Fruit fly (Drosophila melanogaster) whole organism, embryonic: ENCODE data around the gene Patj.

Source experiments
- Adf1 ChIP-seq: fragments of 200-800 bp; sonication (Bioruptor generic); IDR thresholded peaks from 2 replicates; pipeline ENCODE4 v1.3.6; 2022; ENCODE audit warnings: missing biosample characterization, missing genetic modification characterization
- Aef1 ChIP-seq: fragments of 200-800 bp; sonication (Bioruptor generic); IDR thresholded peaks from 3 replicates; pipeline ENCODE4 v1.3.6; 2022; ENCODE audit warnings: missing biosample characterization, missing genetic modification characterization
- CG10267 ChIP-seq: fragments of 200-800 bp; sonication (Bioruptor generic); optimal IDR thresholded peaks from 2 replicates; lab custom pipeline; 2018; ENCODE audit warnings: missing biosample characterization, mild to moderate bottlenecking, missing genetic modification characterization, moderate library complexity
- CG10543 ChIP-seq: fragments of 200-800 bp; sonication (Bioruptor generic); optimal IDR thresholded peaks from 3 replicates; lab custom pipeline; 2017; ENCODE audit warnings: missing biosample characterization, mild to moderate bottlenecking, missing genetic modification characterization, moderate library complexity
- CG11695 ChIP-seq: fragments of 200-800 bp; sonication (Bioruptor generic); IDR thresholded peaks from 3 replicates; pipeline ENCODE4 v1.3.6; 2022; ENCODE audit warnings: missing biosample characterization, missing genetic modification characterization
- CG12299 ChIP-seq: fragments of 200-800 bp; sonication (Bioruptor generic); optimal IDR thresholded peaks from 2 replicates; lab custom pipeline; 2018; ENCODE audit warnings: missing biosample characterization, mild to moderate bottlenecking, missing genetic modification characterization
- CG12744 ChIP-seq: fragments of 200-800 bp; sonication (Bioruptor generic); optimal IDR thresholded peaks from 2 replicates; lab custom pipeline; 2016; ENCODE audit warnings: missing biosample characterization, missing genetic modification characterization
- CG14710 ChIP-seq: fragments of 200-800 bp; sonication (Bioruptor generic); optimal IDR thresholded peaks from 3 replicates; lab custom pipeline; 2019; ENCODE audit warnings: missing biosample characterization, mild to moderate bottlenecking, missing genetic modification characterization, moderate library complexity
- CG14965 ChIP-seq: fragments of 200-800 bp; sonication (Bioruptor generic); optimal IDR thresholded peaks from 2 replicates; lab custom pipeline; 2016; ENCODE audit warnings: missing biosample characterization, missing genetic modification characterization, borderline replicate concordance
- CG15011 ChIP-seq: fragments of 200-800 bp; sonication (Bioruptor generic); optimal IDR thresholded peaks from 3 replicates; lab custom pipeline; 2018; ENCODE audit warnings: missing biosample characterization, mild to moderate bottlenecking, missing genetic modification characterization
- CG1529 ChIP-seq: fragments of 200-800 bp; sonication (Bioruptor generic); optimal IDR thresholded peaks from 3 replicates; lab custom pipeline; 2018; ENCODE audit warnings: missing biosample characterization, missing genetic modification characterization
- CG15479 ChIP-seq: fragments of 200-800 bp; sonication (Bioruptor generic); optimal IDR thresholded peaks from 3 replicates; lab custom pipeline; 2019; ENCODE audit warnings: missing biosample characterization, mild to moderate bottlenecking, missing genetic modification characterization, moderate library complexity
- CG15696 ChIP-seq: fragments of 200-800 bp; sonication (Bioruptor generic); optimal IDR thresholded peaks from 2 replicates; lab custom pipeline; 2019; ENCODE audit warnings: missing biosample characterization, mild to moderate bottlenecking, missing genetic modification characterization, moderate library complexity
- CG1832 ChIP-seq: fragments of 200-800 bp; sonication (Bioruptor generic); optimal IDR thresholded peaks from 2 replicates; lab custom pipeline; 2017; ENCODE audit warnings: missing biosample characterization, mild to moderate bottlenecking, missing genetic modification characterization, inconsistent platforms
- CG18599 ChIP-seq: fragments of 200-800 bp; sonication (Bioruptor generic); optimal IDR thresholded peaks from 3 replicates; lab custom pipeline; 2017; ENCODE audit warnings: missing biosample characterization, missing genetic modification characterization, mild to moderate bottlenecking, moderate library complexity, missing genetic modification reagents
- CG2712 ChIP-seq: fragments of 200-800 bp; optimal IDR thresholded peaks from 3 replicates; lab custom pipeline; 2019; ENCODE audit warnings: missing biosample characterization, mild to moderate bottlenecking, missing genetic modification characterization, moderate library complexity
- CG32767 ChIP-seq: fragments of 200-800 bp; sonication (Bioruptor generic); IDR thresholded peaks from 2 replicates; pipeline ENCODE4 v1.3.6; 2022; ENCODE audit warnings: missing biosample characterization, missing genetic modification characterization
- CG5180 ChIP-seq: fragments of 200-800 bp; sonication (Bioruptor generic); optimal IDR thresholded peaks from 3 replicates; lab custom pipeline; 2017; ENCODE audit warnings: missing biosample characterization, missing genetic modification characterization, mild to moderate bottlenecking, moderate library complexity, missing genetic modification reagents
- CG6654 ChIP-seq: fragments of 200-800 bp; sonication (Bioruptor generic); optimal IDR thresholded peaks from 2 replicates; lab custom pipeline; 2017; ENCODE audit warnings: missing biosample characterization, mild to moderate bottlenecking, missing genetic modification characterization
- CG6765 ChIP-seq: fragments of 200-800 bp; sonication (Bioruptor generic); optimal IDR thresholded peaks from 3 replicates; lab custom pipeline; 2017; ENCODE audit warnings: missing biosample characterization, mild to moderate bottlenecking, missing genetic modification characterization
- CG7786 ChIP-seq: fragments of 200-800 bp; sonication (Bioruptor generic); optimal IDR thresholded peaks from 2 replicates; lab custom pipeline; 2016; ENCODE audit warnings: missing biosample characterization, missing genetic modification characterization
- CHES-1-like ChIP-seq: fragments of 200-800 bp; sonication (Bioruptor generic); optimal IDR thresholded peaks from 2 replicates; lab custom pipeline; 2016; ENCODE audit warnings: missing biosample characterization, missing genetic modification characterization
- Fer3 ChIP-seq: fragments of 200-800 bp; sonication (Bioruptor generic); optimal IDR thresholded peaks from 2 replicates; lab custom pipeline; 2018; ENCODE audit warnings: missing biosample characterization, mild to moderate bottlenecking, missing genetic modification characterization, moderate library complexity
- HLH3B ChIP-seq: fragments of 200-800 bp; sonication (Bioruptor generic); IDR thresholded peaks from 2 replicates; pipeline ENCODE4 v1.3.6; 2022; ENCODE audit warnings: missing biosample characterization, missing genetic modification characterization
- HLHmδ ChIP-seq: fragments of 200-800 bp; sonication (Bioruptor generic); optimal IDR thresholded peaks from 2 replicates; lab custom pipeline; 2018; ENCODE audit warnings: missing biosample characterization, mild to moderate bottlenecking, missing genetic modification characterization, moderate library complexity
- HmgZ ChIP-seq: fragments of 200-800 bp; sonication (Bioruptor generic); optimal IDR thresholded peaks from 2 replicates; lab custom pipeline; 2018; ENCODE audit warnings: missing biosample characterization, mild to moderate bottlenecking, missing genetic modification characterization
- MBD-R2 ChIP-seq: fragments of 200-800 bp; sonication (Bioruptor generic); IDR thresholded peaks from 2 replicates; pipeline ENCODE4 v1.3.6; 2022; ENCODE audit warnings: missing biosample characterization, missing genetic modification characterization
- NC2α ChIP-seq: fragments of 200-800 bp; sonication (Bioruptor generic); optimal IDR thresholded peaks from 2 replicates; lab custom pipeline; 2016; ENCODE audit warnings: missing biosample characterization, missing genetic modification characterization
- Nf-YC ChIP-seq: fragments of 200-800 bp; optimal IDR thresholded peaks from 3 replicates; lab custom pipeline; 2019; ENCODE audit warnings: missing biosample characterization, mild to moderate bottlenecking, missing genetic modification characterization, moderate library complexity
- PHDP ChIP-seq: fragments of 200-800 bp; sonication (Bioruptor generic); optimal IDR thresholded peaks from 3 replicates; lab custom pipeline; 2018; ENCODE audit warnings: missing biosample characterization, mild to moderate bottlenecking, missing genetic modification characterization, moderate library complexity
- Scr ChIP-seq: fragments of 200-800 bp; sonication (Bioruptor generic); IDR thresholded peaks from 2 replicates; pipeline ENCODE4 v1.3.6; 2022; ENCODE audit warnings: missing biosample characterization, missing genetic modification characterization; ENCODE audit not compliant: partially characterized antibody
- abd-A ChIP-seq: fragments of 200-800 bp; sonication (Bioruptor generic); optimal IDR thresholded peaks from 3 replicates; lab custom pipeline; 2019; ENCODE audit warnings: missing biosample characterization, mild to moderate bottlenecking, missing genetic modification characterization, moderate library complexity
- al ChIP-seq: fragments of 200-800 bp; sonication (Bioruptor generic); IDR thresholded peaks from 2 replicates; pipeline ENCODE4 v1.3.6; 2022; ENCODE audit warnings: missing biosample characterization, missing genetic modification characterization
- bsh ChIP-seq, 2 experiments: fragments of 200-800 bp; sonication (Bioruptor generic); optimal IDR thresholded peaks; 2 replicates each; lab custom pipeline; 2017 to 2018; ENCODE audit warnings: mild to moderate bottlenecking in 2 of 2, missing biosample characterization in 2 of 2, missing genetic modification characterization in 2 of 2, moderate library complexity in 1 of 2
- emc ChIP-seq: fragments of 200-800 bp; sonication (Bioruptor generic); optimal IDR thresholded peaks from 2 replicates; lab custom pipeline; 2016; ENCODE audit warnings: missing biosample characterization, missing genetic modification characterization
- gcm2 ChIP-seq: fragments of 200-800 bp; sonication (Bioruptor generic); optimal IDR thresholded peaks from 2 replicates; lab custom pipeline; 2016; ENCODE audit warnings: missing biosample characterization, missing genetic modification characterization
- her ChIP-seq: fragments of 200-800 bp; sonication (Bioruptor generic); optimal IDR thresholded peaks from 2 replicates; lab custom pipeline; 2016; ENCODE audit warnings: missing biosample characterization, missing genetic modification characterization
- kah ChIP-seq: fragments of 200-800 bp; sonication (Bioruptor generic); optimal IDR thresholded peaks from 2 replicates; lab custom pipeline; 2018; ENCODE audit warnings: missing biosample characterization, mild to moderate bottlenecking, missing genetic modification characterization
- ken ChIP-seq: fragments of 200-800 bp; sonication (Bioruptor generic); IDR thresholded peaks from 3 replicates; pipeline ENCODE4 v1.3.6; 2022; ENCODE audit warnings: missing biosample characterization, missing genetic modification characterization
- lilli ChIP-seq: fragments of 200-800 bp; sonication (Bioruptor generic); optimal IDR thresholded peaks from 3 replicates; lab custom pipeline; 2016; ENCODE audit warnings: missing biosample characterization, missing genetic modification characterization
- rib ChIP-seq: fragments of 200-800 bp; sonication (Bioruptor generic); IDR thresholded peaks from 2 replicates; pipeline ENCODE4 v1.3.6; 2022; ENCODE audit warnings: missing biosample characterization, missing genetic modification characterization
- slou ChIP-seq: fragments of 200-800 bp; sonication (Bioruptor generic); optimal IDR thresholded peaks from 3 replicates; lab custom pipeline; 2016; ENCODE audit warnings: missing biosample characterization, missing genetic modification characterization
- ttk ChIP-seq: fragments of 200-800 bp; sonication (Bioruptor generic); IDR thresholded peaks from 2 replicates; pipeline ENCODE4 v2.1.2; 2022; ENCODE audit warnings: missing biosample characterization, missing genetic modification characterization
- tup ChIP-seq: fragments of 200-800 bp; sonication (Bioruptor generic); optimal IDR thresholded peaks from 2 replicates; lab custom pipeline; 2016; ENCODE audit warnings: missing biosample characterization, mild to moderate bottlenecking, missing genetic modification characterization, moderate library complexity
- unc-4 ChIP-seq: fragments of 200-800 bp; sonication (Bioruptor generic); IDR thresholded peaks from 2 replicates; pipeline ENCODE4 v1.3.6; 2022; ENCODE audit warnings: missing biosample characterization, missing genetic modification characterization; ENCODE audit not compliant: partially characterized antibody
- vnd ChIP-seq: fragments of 200-800 bp; sonication (Bioruptor generic); IDR thresholded peaks from 3 replicates; pipeline ENCODE4 v1.3.6; 2022; ENCODE audit warnings: missing biosample characterization, missing genetic modification characterization; ENCODE audit not compliant: partially characterized antibody
- vvl ChIP-seq: fragments of 200-800 bp; sonication (Bioruptor generic); IDR thresholded peaks from 2 replicates; pipeline ENCODE4 v1.3.6; 2022; ENCODE audit warnings: missing biosample characterization, missing genetic modification characterization
- wdn ChIP-seq: fragments of 200-800 bp; sonication (Bioruptor generic); IDR thresholded peaks from 2 replicates; pipeline ENCODE4 v1.3.6; 2022; ENCODE audit warnings: missing biosample characterization, missing genetic modification characterization

The Patj gene

DNA sequence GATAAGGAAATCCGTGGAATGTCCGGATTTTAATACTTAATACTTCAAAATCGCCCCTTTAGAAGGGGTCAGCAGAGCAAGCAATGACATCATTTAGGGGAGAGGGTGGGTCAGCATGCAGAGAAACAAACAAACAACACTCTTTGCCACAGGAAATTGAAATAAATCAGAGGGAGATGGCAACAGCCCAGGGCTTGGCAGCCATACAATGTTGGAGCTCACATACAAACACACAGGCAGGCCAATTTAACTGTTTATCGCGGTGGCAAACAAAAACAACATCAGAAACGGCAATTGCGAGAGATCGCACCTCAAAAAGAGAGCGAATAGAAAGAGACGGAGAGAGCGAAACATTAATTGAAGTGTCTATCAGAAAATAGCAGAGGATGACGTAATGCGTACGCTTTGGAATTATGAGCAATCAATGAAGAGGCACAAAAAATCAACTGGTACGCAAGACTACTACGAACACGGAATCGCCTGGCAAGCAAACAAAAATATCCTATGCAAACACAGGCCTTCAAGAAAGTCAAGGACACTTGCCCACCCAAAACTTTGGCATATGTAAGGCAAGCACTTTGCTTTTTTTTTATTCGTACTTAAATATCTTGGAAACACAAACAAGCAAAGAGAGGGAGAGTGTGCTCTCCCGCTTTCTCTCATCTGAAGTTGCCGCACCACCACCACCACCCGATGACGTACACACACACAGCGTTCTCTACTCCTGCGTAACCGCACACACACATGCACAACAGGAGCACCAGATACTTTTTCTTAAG lies 4.2 kb upstream of the Patj start (continued):
- TF ChIP-seq CG10267 (tag; lab: Kevin White, UChicago) (no peak), rib (GFP tag; lab: Robert Waterston, UW) (peak; percentile 73; the same call in 1 of the 2 replicates), CG6765 (peak; percentile 66), CG10543 (GFP tag; lab: Kevin White, UChicago) (peak; percentile 90), Fer3 (tag; lab: Kevin White, UChicago) (peak; percentile 7), PHDP (tag; lab: Kevin White, UChicago) (peak; percentile 1), CG2712 (tag; lab: Kevin White, UChicago) (no peak), wdn (GFP tag; lab: Robert Waterston, UW) (0 out of 2 replicates have a peak, but pooled peaks have one; percentile 44), al (GFP tag; lab: Robert Waterston, UW) (no peak), abd-A (tag; lab: Kevin White, UChicago) (peak; percentile 98), her (GFP tag; lab: Kevin White, UChicago) (peak; percentile 41), CG12744 (no peak), ttk (GFP tag; lab: Robert Waterston, UW) (peak; percentile 18; the same call in 1 of the 2 replicates), ken (GFP tag; lab: Robert Waterston, UW) (no peak), CHES-1-like (GFP tag; lab: Kevin White, UChicago) (peak; percentile 32), CG14965 (GFP tag; lab: Kevin White, UChicago) (no peak), CG5180 (GFP tag; lab: Kevin White, UChicago) (peak; percentile 47), CG1529 (GFP tag; lab: Kevin White, UChicago) (no peak), kah (GFP tag; lab: Kevin White, UChicago) (peak; percentile 9), CG12299 (no peak), CG15696 (no peak), Nf-YC (tag; lab: Kevin White, UChicago) (no peak), gcm2 (GFP tag; lab: Kevin White, UChicago) (no peak), HmgZ (peak; percentile 56), Scr (GFP tag; lab: Robert Waterston, UW) (0 out of 2 replicates have a peak, but pooled peaks have one; percentile 28), vnd (0 out of 3 replicates have a peak, but pooled peaks have one; percentile 14), CG18599 (GFP tag; lab: Kevin White, UChicago) (peak; percentile 50), CG15011 (GFP tag; lab: Kevin White, UChicago) (no peak), CG14710 (tag; lab: Kevin White, UChicago) (no peak), MBD-R2 (GFP tag; lab: Robert Waterston, UW) (peak; percentile 30; the same call in 1 of the 2 replicates), unc-4 (0 out of 2 replicates have a peak, but pooled peaks have one; percentile 28), tup (GFP tag; lab: Kevin White, UChicago) (no peak), HLH3B (GFP tag; lab: Robert Waterston, UW) (peak; percentile 43; the same call in 1 of the 2 replicates), CG1832 (peak; percentile 63), CG6654 (GFP tag; lab: Kevin White, UChicago) (no peak), emc (no peak), HLHmδ (GFP tag; lab: Kevin White, UChicago) (peak; percentile 26), bsh (GFP tag; optimal IDR thresholded peaks at IDR 0.05; lab: Kevin White, UChicago) (peak in 1 of 2 experiments; percentile 33), CG11695 (peak; percentile 63; the same call in 1 of the 3 replicates), Aef1 (peak; percentile 64), lilli (GFP tag; lab: Kevin White, UChicago) (peak; percentile 13), CG32767 (GFP tag; lab: Robert Waterston, UW) (peak; percentile 11; the same call in 1 of the 2 replicates), NC2α (GFP tag; lab: Kevin White, UChicago) (no peak), Adf1 (GFP tag; lab: Robert Waterston, UW) (peak; percentile 64), vvl (GFP tag; lab: Robert Waterston, UW) (peak; percentile 70), slou (GFP tag; lab: Kevin White, UChicago) (no peak), CG7786 (GFP tag; lab: Kevin White, UChicago) (no peak), CG15479 (GFP tag; lab: Kevin White, UChicago) (peak; percentile 91)
